Worm (Caenorhabditis elegans): ENCODE results near the gene F48C5.2.

Gene F48C5.2

ce11 chrX:11461545-11461944, 7.4 kb upstream of the F48C5.2 start:
- TF ChIP-seq nhr-76 (tag; optimal IDR thresholded peaks at IDR 0.05) (no peak), nhr-237 (tag; optimal IDR thresholded peaks at IDR 0.05) (peak; percentile 2), nhr-28 (tag; optimal IDR thresholded peaks at IDR 0.05) (no peak), blmp-1 (tag; optimal IDR thresholded peaks at IDR 0.05) (peak; percentile 77), zip-8 (tag; optimal IDR thresholded peaks at IDR 0.05) (no peak)

- TF ChIP-seq nhr-2 (tag; optimal IDR thresholded peaks at IDR 0.05) = no peak
- TF ChIP-seq unc-62 (GFP tag; optimal IDR thresholded peaks at IDR 0.05) = no peak
- TF ChIP-seq nhr-76 (tag; optimal IDR thresholded peaks at IDR 0.05) = no peak
- no peak for TF ChIP-seq ces-1 (GFP tag; optimal IDR thresholded peaks at IDR 0.05)
- TF ChIP-seq ceh-43 (GFP tag; optimal IDR thresholded peaks at IDR 0.05) = no peak
- TF ChIP-seq lin-13 (tag; optimal IDR thresholded peaks at IDR 0.05) = no peak
- no peak for TF ChIP-seq lin-32 (GFP tag; optimal IDR thresholded peaks at IDR 0.05)
- no peak for TF ChIP-seq snpc-4 (tag; optimal IDR thresholded peaks at IDR 0.05)
- no peak for TF ChIP-seq tbx-8 (GFP tag; optimal IDR thresholded peaks at IDR 0.05)
- TF ChIP-seq cnd-1 (tag; optimal IDR thresholded peaks at IDR 0.05) = no peak
- TF ChIP-seq mep-1 (tag; optimal IDR thresholded peaks at IDR 0.05) = no peak
- TF ChIP-seq pha-4 (tag; optimal IDR thresholded peaks at IDR 0.05) = no peak
- TF ChIP-seq unc-39 (tag; optimal IDR thresholded peaks at IDR 0.05) = no peak
- TF ChIP-seq ceh-83 (GFP tag; optimal IDR thresholded peaks at IDR 0.05) = no peak
- no peak for TF ChIP-seq hlh-1 (tag; optimal IDR thresholded peaks at IDR 0.05)
- TF ChIP-seq elt-1 (tag; optimal IDR thresholded peaks at IDR 0.05; ENCODE audit: borderline replicate concordance, insufficient read depth) = no peak
These were observed 2.5 kb upstream of the F48C5.2 start for ce11 chrX:11456665-11457064.

- TF ChIP-seq unc-120 (tag; optimal IDR thresholded peaks at IDR 0.05; ENCODE audit: poor library complexity, severe bottlenecking) = no peak
- no peak for TF ChIP-seq unc-62 (GFP tag; optimal IDR thresholded peaks at IDR 0.05)
- TF ChIP-seq bed-3 (GFP tag; optimal IDR thresholded peaks at IDR 0.05) = no peak
- TF ChIP-seq M03D4.4 (tag; optimal IDR thresholded peaks at IDR 0.05) = no peak
- TF ChIP-seq cnd-1 (tag; optimal IDR thresholded peaks at IDR 0.05) = no peak
- no peak for TF ChIP-seq pha-4 (tag; optimal IDR thresholded peaks at IDR 0.05)
- no peak for TF ChIP-seq unc-39 (tag; optimal IDR thresholded peaks at IDR 0.05)
- TF ChIP-seq nhr-2 (tag; optimal IDR thresholded peaks at IDR 0.05) = no peak
- TF ChIP-seq lsy-2 (tag; optimal IDR thresholded peaks at IDR 0.05) = no peak
- no peak for TF ChIP-seq hlh-1 (tag; optimal IDR thresholded peaks at IDR 0.05)
- TF ChIP-seq elt-1 (tag; optimal IDR thresholded peaks at IDR 0.05; ENCODE audit: borderline replicate concordance, insufficient read depth) = no peak
- no peak for TF ChIP-seq lin-13 (tag; optimal IDR thresholded peaks at IDR 0.05)
- no peak for TF ChIP-seq snpc-4 (tag; optimal IDR thresholded peaks at IDR 0.05)
These were observed 1.8 kb downstream of the F48C5.2 start for ce11 chrX:11452316-11452715.

- TF ChIP-seq lin-32 (GFP tag; optimal IDR thresholded peaks at IDR 0.05) (no peak), unc-62 (GFP tag; optimal IDR thresholded peaks at IDR 0.05) (peak; percentile 30)
These were observed 3.9 kb downstream of the F48C5.2 start for ce11 chrX:11450261-11450660.

- TF ChIP-seq elt-1 (tag; optimal IDR thresholded peaks at IDR 0.05; ENCODE audit: borderline replicate concordance, insufficient read depth) (no peak), mls-2 (tag; optimal IDR thresholded peaks at IDR 0.05) (no peak), M03D4.4 (tag; optimal IDR thresholded peaks at IDR 0.05) (no peak), nhr-76 (tag; optimal IDR thresholded peaks at IDR 0.05) (no peak), unc-120 (tag; optimal IDR thresholded peaks at IDR 0.05; ENCODE audit: poor library complexity, severe bottlenecking) (no peak), bed-3 (GFP tag; optimal IDR thresholded peaks at IDR 0.05) (no peak), ham-2 (GFP tag; optimal IDR thresholded peaks at IDR 0.05) (no peak), ceh-43 (GFP tag; optimal IDR thresholded peaks at IDR 0.05) (no peak), snpc-4 (tag; optimal IDR thresholded peaks at IDR 0.05) (no peak), lin-13 (tag; optimal IDR thresholded peaks at IDR 0.05) (no peak), lin-32 (GFP tag; optimal IDR thresholded peaks at IDR 0.05) (no peak), mep-1 (tag; optimal IDR thresholded peaks at IDR 0.05) (no peak), blmp-1 (tag; optimal IDR thresholded peaks at IDR 0.05) (no peak), nhr-237 (tag; optimal IDR thresholded peaks at IDR 0.05) (no peak), unc-39 (tag; optimal IDR thresholded peaks at IDR 0.05) (no peak), nhr-28 (tag; optimal IDR thresholded peaks at IDR 0.05) (no peak), cnd-1 (tag; optimal IDR thresholded peaks at IDR 0.05) (no peak)
These were observed 6.4 kb downstream of the F48C5.2 start for ce11 chrX:11447695-11448094.

ce11 chrX:11446535-11446934, 7.6 kb downstream of the F48C5.2 start, which contains the start of gene igeg-2:
TSS of gene igeg-2 (minus strand) at chrX:11446635.
- TF ChIP-seq ceh-39 (tag; optimal IDR thresholded peaks at IDR 0.05) = no peak

All from whole organism, mixed stage, embryonic.